Fruit fly (Drosophila melanogaster): ENCODE results near the gene CG43965.
A peak's percentile ranks its signal among the peaks of the same experiment; 100 is the strongest.

CG43965 gene

DNA sequence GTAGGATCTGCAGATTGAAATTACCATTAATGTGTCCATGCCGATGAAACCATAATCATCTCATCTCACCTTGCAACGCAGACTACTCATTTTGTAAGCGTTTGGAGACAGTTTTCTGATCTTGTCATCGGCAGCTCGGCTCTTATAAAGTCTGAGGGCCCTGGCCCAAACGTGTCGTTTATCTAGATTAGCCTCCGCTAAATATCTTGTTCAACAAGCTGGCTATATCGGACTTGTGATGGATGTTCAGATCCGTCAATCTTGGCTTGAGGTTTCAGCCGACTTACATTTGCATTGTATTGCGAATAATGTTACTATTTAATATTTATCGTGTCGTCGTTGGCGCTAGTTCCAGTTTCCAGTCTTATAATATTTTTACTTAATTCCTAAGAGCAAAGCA is at the start of gene CG43965:
Gene CG43965 (minus strand): TSS at position 101 of the 400 bp plus-strand sequence.
- TF ChIP-seq Mnt (GFP tag; optimal IDR thresholded peaks at IDR 0.05) = no peak
- no peak for TF ChIP-seq CG11617 (GFP tag; optimal IDR thresholded peaks at IDR 0.05)
- no peak for TF ChIP-seq ovo (GFP tag; optimal IDR thresholded peaks at IDR 0.05)
- no peak for TF ChIP-seq CG5204 (GFP tag; optimal IDR thresholded peaks at IDR 0.05)
- no peak for TF ChIP-seq CG1620 (GFP tag; optimal IDR thresholded peaks at IDR 0.05)
- no peak for TF ChIP-seq CG12768 (GFP tag; optimal IDR thresholded peaks at IDR 0.05)
- TF ChIP-seq toe (GFP tag; optimal IDR thresholded peaks at IDR 0.05) = no peak
- no peak for TF ChIP-seq bab1 (GFP tag; optimal IDR thresholded peaks at IDR 0.05)
- TF ChIP-seq cic (GFP tag; optimal IDR thresholded peaks at IDR 0.05) = no peak
- TF ChIP-seq cnc (optimal IDR thresholded peaks at IDR 0.05) = no peak

DNA sequence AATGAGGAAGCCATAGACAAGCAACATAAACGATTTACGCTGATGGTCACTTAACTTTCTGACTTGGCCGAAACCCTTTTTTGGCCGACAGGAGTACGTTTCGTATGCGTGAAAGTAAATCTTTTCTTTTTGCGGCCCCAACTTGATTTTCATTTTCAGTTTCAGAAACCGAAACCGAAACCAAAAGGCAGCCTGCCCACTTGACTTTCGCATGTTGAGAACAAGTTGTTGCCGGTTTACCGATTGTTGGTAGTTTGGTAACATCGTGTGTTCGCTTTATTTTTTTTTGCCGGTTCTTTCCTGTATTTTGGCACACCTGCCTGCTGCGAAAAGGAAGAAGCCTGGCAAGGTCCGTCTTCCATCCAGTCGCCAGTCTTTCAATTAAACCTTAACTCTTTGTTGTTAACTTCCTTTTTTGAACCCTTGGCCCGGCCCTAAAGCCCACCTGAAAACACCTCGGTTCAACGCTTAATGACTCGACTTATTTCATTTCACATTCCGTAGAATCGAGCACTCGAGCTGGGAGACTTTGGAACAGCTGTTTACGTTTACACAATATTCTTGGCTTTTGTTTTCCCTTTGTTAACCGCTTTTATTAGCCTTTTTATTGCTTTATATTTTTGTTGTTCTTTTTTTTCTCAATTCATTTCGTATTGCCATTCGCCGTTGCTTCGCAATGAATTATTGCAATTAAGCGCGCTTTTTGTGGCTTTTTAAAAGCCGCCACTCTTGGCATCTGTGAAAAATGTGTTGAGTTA is 49.6 kb upstream of the CG43965 start:
- TF ChIP-seq Mnt (GFP tag; optimal IDR thresholded peaks at IDR 0.05) (no peak), Crg-1 (GFP tag; optimal IDR thresholded peaks at IDR 0.05) (peak; percentile 16), Clk (GFP tag; optimal IDR thresholded peaks at IDR 0.05) (no peak), CG7045 (GFP tag; optimal IDR thresholded peaks at IDR 0.05) (no peak), cnc (optimal IDR thresholded peaks at IDR 0.05) (no peak), bab1 (GFP tag; optimal IDR thresholded peaks at IDR 0.05) (peak; percentile 27), CG1620 (GFP tag; optimal IDR thresholded peaks at IDR 0.05) (no peak), Hr96 (GFP tag; optimal IDR thresholded peaks at IDR 0.05) (no peak), kay (GFP tag; ENCODE audit: borderline replicate concordance) (peak; percentile 52), tj (GFP tag; optimal IDR thresholded peaks at IDR 0.05) (peak; percentile 86), cic (GFP tag; optimal IDR thresholded peaks at IDR 0.05) (no peak)

DNA sequence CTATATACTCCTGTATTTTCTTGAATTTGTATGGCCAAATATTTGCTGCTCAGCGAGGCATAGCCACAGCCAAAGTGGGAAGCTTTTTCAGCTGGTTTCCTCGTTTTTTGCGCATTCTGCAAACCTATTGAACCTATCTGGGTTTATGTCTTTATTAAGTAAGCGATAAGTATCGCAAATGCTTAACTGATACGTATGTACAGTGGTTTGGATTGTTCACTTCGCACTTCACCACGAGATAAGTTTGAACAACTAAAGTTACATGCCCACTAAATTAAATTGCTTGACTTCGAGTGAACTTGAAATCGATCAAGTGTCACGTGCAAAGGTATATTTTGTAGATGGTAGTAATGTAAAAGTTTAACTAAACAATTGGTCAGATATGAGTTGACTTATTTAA is 48.1 kb upstream of the CG43965 start:
- TF ChIP-seq ovo (GFP tag; optimal IDR thresholded peaks at IDR 0.05) (no peak), Mnt (GFP tag; optimal IDR thresholded peaks at IDR 0.05) (peak; percentile 6), pad (GFP tag; optimal IDR thresholded peaks at IDR 0.05) (no peak), kay (GFP tag; ENCODE audit: borderline replicate concordance) (peak; percentile 64), CG7101 (tag; optimal IDR thresholded peaks at IDR 0.05) (no peak)

DNA sequence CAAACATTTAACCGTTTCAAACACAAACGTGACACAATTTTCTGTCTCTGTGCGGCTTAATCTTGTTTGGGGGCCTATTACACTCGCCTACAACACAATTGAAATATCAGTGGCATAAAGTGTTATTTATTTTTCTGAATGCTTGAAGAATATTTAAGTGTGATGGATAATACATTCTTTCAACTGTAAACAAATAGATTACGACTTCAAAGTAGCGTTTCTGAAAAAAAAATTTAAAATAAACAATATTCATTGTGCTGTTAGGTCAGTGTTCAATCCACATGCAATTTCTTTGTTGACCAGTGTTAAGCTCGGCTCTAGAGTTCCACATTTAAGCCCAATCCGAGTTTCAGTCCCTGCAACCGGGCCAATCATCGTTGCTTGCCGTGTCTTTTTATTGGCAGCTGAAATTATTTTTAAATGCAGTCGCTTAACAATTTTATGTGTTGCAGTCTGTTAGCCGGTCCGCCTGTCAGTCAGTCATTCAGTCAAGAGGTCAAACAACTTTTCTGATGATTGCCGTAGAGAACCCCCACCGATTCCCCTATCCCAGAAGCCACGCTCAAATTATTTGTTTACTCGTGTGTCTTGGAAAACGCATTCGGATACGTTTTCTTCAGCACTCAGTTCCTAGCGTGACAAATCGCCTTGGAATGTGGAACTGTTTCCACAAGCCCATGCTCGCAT is 47.6 kb upstream of the CG43965 start:
- TF ChIP-seq Mnt (GFP tag; optimal IDR thresholded peaks at IDR 0.05) = no peak
- peak; percentile 89 for TF ChIP-seq bab1 (GFP tag; optimal IDR thresholded peaks at IDR 0.05)
- TF ChIP-seq ovo (GFP tag; optimal IDR thresholded peaks at IDR 0.05) = no peak
- no peak for TF ChIP-seq Crg-1 (GFP tag; optimal IDR thresholded peaks at IDR 0.05)

DNA sequence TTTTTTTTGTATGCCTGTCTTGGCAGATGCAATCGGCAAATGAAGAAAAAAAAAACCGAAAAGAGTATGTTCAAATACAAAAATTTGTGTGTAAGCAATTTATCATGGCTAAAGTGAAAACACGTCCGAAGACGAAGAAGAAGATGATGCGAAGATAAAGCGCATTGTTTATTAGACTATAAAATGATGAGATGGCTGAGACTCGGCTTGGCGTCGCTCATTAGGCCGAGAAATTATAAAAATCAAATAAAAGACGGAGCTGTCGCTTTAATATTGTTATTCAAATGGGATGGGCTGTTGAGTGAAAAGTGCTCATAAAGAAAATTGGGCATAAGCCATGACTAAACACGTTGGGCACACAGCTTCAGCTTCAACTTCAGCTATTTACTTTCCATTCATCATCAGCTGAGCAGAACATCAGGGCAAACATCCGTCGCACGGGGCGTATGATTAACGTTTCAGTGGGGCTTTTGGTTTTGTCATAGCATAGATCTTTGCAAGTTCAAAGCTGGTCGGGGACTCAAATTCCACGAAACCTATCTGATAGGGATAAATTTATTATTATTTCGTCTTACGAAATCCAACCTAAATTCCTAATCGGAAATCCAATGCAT is 45.1 kb upstream of the CG43965 start:
- TF ChIP-seq CG5204 (GFP tag; optimal IDR thresholded peaks at IDR 0.05) = no peak
- TF ChIP-seq toe (GFP tag; optimal IDR thresholded peaks at IDR 0.05) = no peak
- no peak for TF ChIP-seq CG1620 (GFP tag; optimal IDR thresholded peaks at IDR 0.05)
- no peak for TF ChIP-seq CG11617 (GFP tag; optimal IDR thresholded peaks at IDR 0.05)
- no peak for TF ChIP-seq CG14711 (tag; optimal IDR thresholded peaks at IDR 0.05)
- no peak for TF ChIP-seq CG12768 (GFP tag; optimal IDR thresholded peaks at IDR 0.05)
- no peak for TF ChIP-seq kay (GFP tag; ENCODE audit: borderline replicate concordance)
- TF ChIP-seq Mnt (GFP tag; optimal IDR thresholded peaks at IDR 0.05) = no peak
- TF ChIP-seq cic (GFP tag; optimal IDR thresholded peaks at IDR 0.05) = no peak

DNA sequence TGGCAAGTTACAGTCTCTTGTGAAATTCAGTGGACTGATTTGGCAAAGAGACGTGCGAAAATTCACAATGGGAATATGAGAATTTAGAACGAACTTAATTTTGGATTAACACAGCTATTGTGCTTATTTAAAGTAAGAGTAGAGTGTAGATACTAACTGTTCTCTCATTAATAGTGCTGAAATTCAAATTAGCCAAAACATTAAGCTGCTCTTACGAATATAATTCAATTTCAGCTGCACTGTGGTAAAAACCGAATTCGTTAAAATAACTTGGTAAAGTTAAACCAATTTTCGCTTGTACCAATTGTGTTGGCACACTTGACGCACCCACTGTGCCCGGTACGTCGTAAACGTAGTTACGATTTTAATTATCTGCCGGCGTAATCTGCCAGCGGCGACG is 42.3 kb upstream of the CG43965 start:
- TF ChIP-seq Mnt (GFP tag; optimal IDR thresholded peaks at IDR 0.05) = peak; percentile 50
- TF ChIP-seq Crg-1 (GFP tag; optimal IDR thresholded peaks at IDR 0.05) = peak; percentile 83
- peak; percentile 76 for TF ChIP-seq Hr96 (GFP tag; optimal IDR thresholded peaks at IDR 0.05)
- TF ChIP-seq CG5204 (GFP tag; optimal IDR thresholded peaks at IDR 0.05) = peak; percentile 84
- TF ChIP-seq CG12768 (GFP tag; optimal IDR thresholded peaks at IDR 0.05) = peak; percentile 88
- TF ChIP-seq CG7045 (GFP tag; optimal IDR thresholded peaks at IDR 0.05) = peak; percentile 84
- TF ChIP-seq ovo (GFP tag; optimal IDR thresholded peaks at IDR 0.05) = peak; percentile 19
- peak; percentile 77 for TF ChIP-seq toe (GFP tag; optimal IDR thresholded peaks at IDR 0.05)
- peak; percentile 96 for TF ChIP-seq bab1 (GFP tag; optimal IDR thresholded peaks at IDR 0.05)
- peak; percentile 46 for TF ChIP-seq cic (GFP tag; optimal IDR thresholded peaks at IDR 0.05)
- peak; percentile 63 for TF ChIP-seq pad (GFP tag; optimal IDR thresholded peaks at IDR 0.05)
- TF ChIP-seq Clk (GFP tag; optimal IDR thresholded peaks at IDR 0.05) = peak; percentile 68
- TF ChIP-seq kay (GFP tag; ENCODE audit: borderline replicate concordance) = peak; percentile 83
- peak; percentile 76 for TF ChIP-seq CG7101 (tag; optimal IDR thresholded peaks at IDR 0.05)
- TF ChIP-seq CG14711 (tag; optimal IDR thresholded peaks at IDR 0.05) = peak; percentile 64
- TF ChIP-seq CG11617 (GFP tag; optimal IDR thresholded peaks at IDR 0.05) = peak; percentile 88
- TF ChIP-seq CG33017 (tag; optimal IDR thresholded peaks at IDR 0.05) = peak; percentile 82
- no peak for TF ChIP-seq cnc (optimal IDR thresholded peaks at IDR 0.05)
- TF ChIP-seq tj (GFP tag; optimal IDR thresholded peaks at IDR 0.05) = peak; percentile 44
- peak; percentile 43 for TF ChIP-seq CG1620 (GFP tag; optimal IDR thresholded peaks at IDR 0.05)
